Worm (Caenorhabditis elegans): Measurements from ENCODE around the gene clec-134.

Gene clec-134

ce11 chrII:3553453-3553852 lies 26.4 kb upstream of the clec-134 start, which contains the start of gene dnc-3 (continued):
- TF ChIP-seq ceh-88 (GFP tag; IDR thresholded peaks at IDR 0.05) (0 out of 2 replicates have a peak, but pooled peaks have one; percentile 41), lin-14 (GFP tag; optimal IDR thresholded peaks at IDR 0.05) (peak; percentile 80), nhr-71 (tag; optimal IDR thresholded peaks at IDR 0.05) (peak; percentile 86), aly-2 (tag; optimal IDR thresholded peaks at IDR 0.05) (peak; percentile 20), unc-98 (GFP tag; IDR thresholded peaks at IDR 0.05) (no peak), snpc-4 (tag; optimal IDR thresholded peaks at IDR 0.05) (peak; percentile 31), elt-2 (tag; optimal IDR thresholded peaks at IDR 0.05) (peak; percentile 62), nhr-90 (tag; optimal IDR thresholded peaks at IDR 0.05; ENCODE audit: poor library complexity) (peak; percentile 73), lin-35 (GFP tag; optimal IDR thresholded peaks at IDR 0.05) (peak; percentile 49 to 54), lsy-2 (tag; optimal IDR thresholded peaks at IDR 0.05) (peak; percentile 75 to 77), xbp-1 (tag; optimal IDR thresholded peaks at IDR 0.05) (peak; percentile 84), alr-1 (tag; optimal IDR thresholded peaks at IDR 0.05; ENCODE audit: borderline replicate concordance) (no peak), nhr-12 (tag; optimal IDR thresholded peaks at IDR 0.05) (no peak), egl-27 (tag; optimal IDR thresholded peaks at IDR 0.05) (no peak), mdl-1 (tag; optimal IDR thresholded peaks at IDR 0.05) (no peak), snu-23 (GFP tag; optimal IDR thresholded peaks at IDR 0.05) (peak; percentile 86), dsc-1 (tag; optimal IDR thresholded peaks at IDR 0.05) (peak; percentile 91), swsn-7 (tag; optimal IDR thresholded peaks at IDR 0.05) (peak; percentile 81), egl-13 (tag; optimal IDR thresholded peaks at IDR 0.05) (peak; percentile 73), nhr-85 (tag) (peak; percentile 87), fkh-4 (tag; optimal IDR thresholded peaks at IDR 0.05; ENCODE audit: borderline replicate concordance) (peak; percentile 72), skn-1 (tag; optimal IDR thresholded peaks at IDR 0.05) (no peak), nhr-47 (tag; optimal IDR thresholded peaks at IDR 0.05) (peak; percentile 87), Y116A8C.19 (tag; optimal IDR thresholded peaks at IDR 0.05; ENCODE audit: borderline replicate concordance) (no peak), isw-1 (GFP tag; IDR thresholded peaks at IDR 0.05) (peak; percentile 72), ceh-8 (GFP tag; optimal IDR thresholded peaks at IDR 0.05) (peak; percentile 50), mep-1 (tag; optimal IDR thresholded peaks at IDR 0.05) (peak; percentile 53), mab-9 (GFP tag; IDR thresholded peaks at IDR 0.05) (peak; percentile 50; the same call in 1 of the 2 replicates), elt-3 (tag; optimal IDR thresholded peaks at IDR 0.05) (no peak), unc-130 (tag; optimal IDR thresholded peaks at IDR 0.05) (no peak), aha-1 (tag; optimal IDR thresholded peaks at IDR 0.05) (no peak), mef-2 (tag; optimal IDR thresholded peaks at IDR 0.05) (no peak), pag-3 (tag; optimal IDR thresholded peaks at IDR 0.05; ENCODE audit: borderline replicate concordance, insufficient read depth) (no peak), hlh-4 (tag; optimal IDR thresholded peaks at IDR 0.05) (no peak), tlp-1 (tag; optimal IDR thresholded peaks at IDR 0.05) (no peak), jun-1 (tag; optimal IDR thresholded peaks at IDR 0.05) (peak; percentile 30), ceh-82 (tag; optimal IDR thresholded peaks at IDR 0.05) (peak in 1 of 3 experiments; percentile 9), sptf-1 (tag; optimal IDR thresholded peaks at IDR 0.05) (no peak), C16A3.4 (tag; optimal IDR thresholded peaks at IDR 0.05) (peak; percentile 24), dpl-1 (GFP tag; optimal IDR thresholded peaks at IDR 0.05) (peak; percentile 52 to 56 (median 56))

- TF ChIP-seq nhr-19 (GFP tag; conservative IDR thresholded peaks at IDR 0.05) (no peak), ama-1 (optimal IDR thresholded peaks at IDR 0.05) (no peak), efl-1 (optimal IDR thresholded peaks at IDR 0.05) (no peak), efl-1 (GFP tag; optimal IDR thresholded peaks at IDR 0.05 in 1 of 2) (peak in 1 of 2 experiments; percentile 64), elt-3 (tag; optimal IDR thresholded peaks at IDR 0.05) (no peak)
Observed at ce11 chrII:3554673-3555072, 25.2 kb upstream of the clec-134 start.

Measured in whole organism, L1 larva.